Worm (Caenorhabditis elegans) whole organism, L3 larva: ENCODE measurements around the gene F26H11.8.

Experiments used
- ZK546.5 ChIP-seq: sonication (generic microtip); optimal IDR thresholded peaks from 2 replicates; lab custom pipeline; 2017; ENCODE audit warnings: missing biosample characterization, missing genetic modification characterization
- aly-2 ChIP-seq: fragments of 150-350 bp; optimal IDR thresholded peaks from 2 replicates; lab custom pipeline; 2014; ENCODE audit warnings: missing biosample characterization, missing genetic modification characterization
- elt-3 ChIP-seq, 3 experiments: fragments of 150-350 bp in 1 of 3; sonication (generic microtip) in 2 of 3; optimal IDR thresholded peaks; 2 replicates in 2 of 3; 4 replicates in 1 of 3; lab custom pipeline; 2014 to 2017; ENCODE audit warnings: missing biosample characterization in 3 of 3, missing genetic modification characterization in 3 of 3
- jun-1 ChIP-seq: fragments of 150-350 bp; optimal IDR thresholded peaks from 2 replicates; lab custom pipeline; 2014; ENCODE audit warnings: missing biosample characterization, missing genetic modification reagents, missing genetic modification characterization
- mdl-1 ChIP-seq: fragments of 150-350 bp; optimal IDR thresholded peaks from 2 replicates; lab custom pipeline; 2014; ENCODE audit warnings: missing biosample characterization, missing genetic modification characterization
- nhr-237 ChIP-seq: fragments of 150-350 bp; optimal IDR thresholded peaks from 2 replicates; lab custom pipeline; 2014; ENCODE audit warnings: missing biosample characterization, missing genetic modification characterization
- nhr-76 ChIP-seq: fragments of 150-350 bp; sonication (generic microtip); optimal IDR thresholded peaks from 5 replicates; lab custom pipeline; 2014; ENCODE audit warnings: missing biosample characterization, missing genetic modification characterization
- nhr-77 ChIP-seq: fragments of 150-350 bp; optimal IDR thresholded peaks from 2 replicates; lab custom pipeline; 2014; ENCODE audit warnings: missing biosample characterization, missing genetic modification characterization
- pqm-1 ChIP-seq: fragments of 150-350 bp; optimal IDR thresholded peaks from 2 replicates; lab custom pipeline; 2017; ENCODE audit warnings: missing biosample characterization, missing genetic modification characterization, inconsistent platforms
- skn-1 ChIP-seq: fragments of 150-350 bp; optimal IDR thresholded peaks from 2 replicates; lab custom pipeline; 2014; ENCODE audit warnings: missing biosample characterization, missing genetic modification characterization
- snpc-4 ChIP-seq: fragments of 150-350 bp; optimal IDR thresholded peaks from 2 replicates; lab custom pipeline; 2014; ENCODE audit warnings: missing biosample characterization, missing genetic modification characterization
- unc-39 ChIP-seq: sonication (generic microtip); optimal IDR thresholded peaks from 4 replicates; lab custom pipeline; 2017; ENCODE audit warnings: missing biosample characterization, missing genetic modification characterization
- ztf-4 ChIP-seq: fragments of 150-350 bp; optimal IDR thresholded peaks from 2 replicates; lab custom pipeline; 2014; ENCODE audit warnings: missing biosample characterization, missing genetic modification characterization

ce11 chrII:14361719-14362118 is 26.6 kb upstream of the F26H11.8 start, which contains the start of gene tebp-1:
- TF ChIP-seq elt-3 (tag; optimal IDR thresholded peaks at IDR 0.05; lab: Kevin White, UChicago) = no peak
- TF ChIP-seq mdl-1 = no peak
- no peak for TF ChIP-seq nhr-237 (tag; lab: Kevin White, UChicago)
- no peak for TF ChIP-seq ZK546.5
- no peak for TF ChIP-seq skn-1
- TF ChIP-seq unc-39 (tag; lab: Kevin White, UChicago) = no peak
- TF ChIP-seq pqm-1 (tag; lab: Kevin White, UChicago) = no peak
- no peak for TF ChIP-seq ztf-4
- TF ChIP-seq snpc-4 (tag; lab: Kevin White, UChicago) = no peak
- no peak for TF ChIP-seq nhr-76 (tag; lab: Kevin White, UChicago)
- TF ChIP-seq nhr-77 (tag; lab: Kevin White, UChicago) = no peak
- TF ChIP-seq jun-1 = no peak
- TF ChIP-seq aly-2 (tag; lab: Kevin White, UChicago) = no peak
